Fruit fly (Drosophila melanogaster) whole organism, embryonic: Measurements from ENCODE around the gene CG10333.
A peak's percentile ranks its signal among the peaks of the same experiment; 100 is the strongest.

Experiments used
- Adf1 ChIP-seq: fragments of 200-800 bp; sonication (Bioruptor generic); IDR thresholded peaks from 2 replicates; pipeline ENCODE4 v1.3.6; 2022; ENCODE audit warnings: missing biosample characterization, missing genetic modification characterization
- B-H1 ChIP-seq: fragments of 200-800 bp; sonication (Bioruptor generic); IDR thresholded peaks from 3 replicates; pipeline ENCODE4 v1.3.6; 2022; ENCODE audit warnings: missing biosample characterization, missing genetic modification characterization
- CG10321 ChIP-seq: fragments of 200-800 bp; sonication (Bioruptor generic); IDR thresholded peaks from 2 replicates; pipeline ENCODE4 v1.3.6; 2022; ENCODE audit warnings: missing biosample characterization, missing genetic modification characterization
- CG12236 ChIP-seq: fragments of 200-800 bp; sonication (Bioruptor generic); optimal IDR thresholded peaks from 2 replicates; lab custom pipeline; 2016; ENCODE audit warnings: missing biosample characterization, missing genetic modification characterization
- CG12769 ChIP-seq: fragments of 200-800 bp; sonication (Bioruptor generic); optimal IDR thresholded peaks from 2 replicates; lab custom pipeline; 2019; ENCODE audit warnings: missing biosample characterization, mild to moderate bottlenecking, missing genetic modification characterization, moderate library complexity
- CG13287 ChIP-seq: fragments of 200-800 bp; sonication (Bioruptor generic); IDR thresholded peaks from 2 replicates; pipeline ENCODE4 v1.3.6; 2022; ENCODE audit warnings: missing biosample characterization, missing genetic modification characterization; ENCODE audit not compliant: partially characterized antibody
- CG14965 ChIP-seq: fragments of 200-800 bp; sonication (Bioruptor generic); optimal IDR thresholded peaks from 2 replicates; lab custom pipeline; 2016; ENCODE audit warnings: missing biosample characterization, missing genetic modification characterization, borderline replicate concordance
- CG16779 ChIP-seq: fragments of 200-800 bp; sonication (Bioruptor generic); IDR thresholded peaks from 2 replicates; pipeline ENCODE4 v1.3.6; 2022; ENCODE audit warnings: missing biosample characterization, missing genetic modification characterization
- CG17829 ChIP-seq: fragments of 200-800 bp; optimal IDR thresholded peaks from 2 replicates; lab custom pipeline; 2019; ENCODE audit warnings: missing biosample characterization, mild to moderate bottlenecking, missing genetic modification characterization, moderate library complexity
- CG30020 ChIP-seq: fragments of 200-800 bp; optimal IDR thresholded peaks from 2 replicates; lab custom pipeline; 2019; ENCODE audit warnings: missing biosample characterization, mild to moderate bottlenecking, missing genetic modification characterization, moderate library complexity
- CG32532 ChIP-seq: fragments of 200-800 bp; sonication (Bioruptor generic); IDR thresholded peaks from 2 replicates; pipeline ENCODE4 v1.3.6; 2022; ENCODE audit warnings: missing biosample characterization, missing genetic modification characterization
- CG3995 ChIP-seq: fragments of 200-800 bp; sonication (Bioruptor generic); optimal IDR thresholded peaks from 3 replicates; lab custom pipeline; 2016; ENCODE audit warnings: missing biosample characterization, missing genetic modification characterization
- CG4404 ChIP-seq: fragments of 200-800 bp; sonication (Bioruptor generic); IDR thresholded peaks from 2 replicates; pipeline ENCODE4 v1.3.6; 2022; ENCODE audit warnings: missing biosample characterization, missing genetic modification characterization
- CG6175 ChIP-seq: fragments of 200-800 bp; sonication (Bioruptor generic); IDR thresholded peaks from 3 replicates; pipeline ENCODE4 v1.3.6; 2022; ENCODE audit warnings: missing biosample characterization, missing genetic modification characterization
- CG6765 ChIP-seq: fragments of 200-800 bp; sonication (Bioruptor generic); optimal IDR thresholded peaks from 3 replicates; lab custom pipeline; 2017; ENCODE audit warnings: missing biosample characterization, mild to moderate bottlenecking, missing genetic modification characterization
- CG9727 ChIP-seq: fragments of 200-800 bp; sonication (Bioruptor generic); optimal IDR thresholded peaks from 3 replicates; lab custom pipeline; 2017; ENCODE audit warnings: missing biosample characterization, mild to moderate bottlenecking, missing genetic modification characterization
- D19A ChIP-seq: fragments of 200-800 bp; optimal IDR thresholded peaks from 3 replicates; lab custom pipeline; 2019; ENCODE audit warnings: missing biosample characterization, mild to moderate bottlenecking, missing genetic modification characterization, moderate library complexity
- E2f2 ChIP-seq: fragments of 200-800 bp; sonication (Bioruptor generic); IDR thresholded peaks from 2 replicates; pipeline ENCODE4 v1.3.6; 2022; ENCODE audit warnings: missing biosample characterization, missing genetic modification characterization
- Elba2 ChIP-seq: fragments of 200-800 bp; sonication (Bioruptor generic); optimal IDR thresholded peaks from 3 replicates; lab custom pipeline; 2016; ENCODE audit warnings: missing biosample characterization, missing genetic modification characterization
- GATAe ChIP-seq: fragments of 200-800 bp; sonication (Bioruptor generic); conservative IDR thresholded peaks from 2 replicates; pipeline ENCODE4 v1.3.6; 2022; ENCODE audit warnings: missing biosample characterization, missing genetic modification characterization
- Gsc ChIP-seq: fragments of 200-800 bp; sonication (Bioruptor generic); IDR thresholded peaks from 2 replicates; pipeline ENCODE4 v1.3.6; 2022; ENCODE audit warnings: missing biosample characterization, missing genetic modification characterization
- HLH4C ChIP-seq: fragments of 200-800 bp; sonication (Bioruptor generic); IDR thresholded peaks from 3 replicates; pipeline ENCODE4 v1.3.6; 2022; ENCODE audit warnings: missing biosample characterization, missing genetic modification characterization; ENCODE audit not compliant: partially characterized antibody
- HmgZ ChIP-seq: fragments of 200-800 bp; sonication (Bioruptor generic); optimal IDR thresholded peaks from 2 replicates; lab custom pipeline; 2018; ENCODE audit warnings: missing biosample characterization, mild to moderate bottlenecking, missing genetic modification characterization
- Hr39 ChIP-seq: fragments of >200 bp; optimal IDR thresholded peaks from 2 replicates; lab custom pipeline; 2017
- Mad ChIP-seq: fragments of 200-800 bp; sonication (Bioruptor generic); optimal IDR thresholded peaks from 2 replicates; lab custom pipeline; 2016; ENCODE audit warnings: missing biosample characterization, missing genetic modification characterization
- Nf-YC ChIP-seq: fragments of 200-800 bp; optimal IDR thresholded peaks from 3 replicates; lab custom pipeline; 2019; ENCODE audit warnings: missing biosample characterization, mild to moderate bottlenecking, missing genetic modification characterization, moderate library complexity
- Oaz ChIP-seq: fragments of 200-800 bp; sonication (Bioruptor generic); IDR thresholded peaks from 2 replicates; pipeline ENCODE4 v1.3.6; 2022; ENCODE audit warnings: missing biosample characterization, missing genetic modification characterization
- Sox102F ChIP-seq: fragments of 200-800 bp; sonication (Bioruptor generic); optimal IDR thresholded peaks from 2 replicates; lab custom pipeline; 2018; ENCODE audit warnings: missing biosample characterization, mild to moderate bottlenecking, missing genetic modification characterization, moderate library complexity
- Ssrp ChIP-seq: fragments of 200-800 bp; sonication (Bioruptor generic); optimal IDR thresholded peaks from 2 replicates; lab custom pipeline; 2018; ENCODE audit warnings: missing biosample characterization, mild to moderate bottlenecking, missing genetic modification characterization, moderate library complexity
- aop ChIP-seq: fragments of 200-800 bp; sonication (Bioruptor generic); IDR thresholded peaks from 2 replicates; pipeline ENCODE4 v1.3.6; 2022; ENCODE audit warnings: missing biosample characterization, missing genetic modification characterization
- br ChIP-seq: fragments of >200 bp; optimal IDR thresholded peaks from 2 replicates; lab custom pipeline; 2017
- chif ChIP-seq, 2 experiments: fragments of 200-800 bp; sonication (Bioruptor generic); optimal IDR thresholded peaks; 3 replicates each; lab custom pipeline; 2016; ENCODE audit warnings: missing biosample characterization in 2 of 2, missing genetic modification characterization in 2 of 2
- crc ChIP-seq: fragments of 200-800 bp; sonication (Bioruptor generic); optimal IDR thresholded peaks from 2 replicates; lab custom pipeline; 2016; ENCODE audit warnings: missing biosample characterization, missing genetic modification characterization
- crol ChIP-seq: fragments of 200-800 bp; sonication (Bioruptor generic); IDR thresholded peaks from 2 replicates; pipeline ENCODE4 v1.3.6; 2022; ENCODE audit warnings: missing biosample characterization, missing genetic modification characterization
- dm ChIP-seq: fragments of 200-800 bp; sonication (Bioruptor generic); optimal IDR thresholded peaks from 3 replicates; lab custom pipeline; 2016; ENCODE audit warnings: missing biosample characterization, missing genetic modification characterization
- en ChIP-seq: fragments of 200-800 bp; sonication (Bioruptor generic); optimal IDR thresholded peaks from 2 replicates; lab custom pipeline; 2016; ENCODE audit warnings: missing biosample characterization, missing genetic modification characterization
- gcm2 ChIP-seq: fragments of 200-800 bp; sonication (Bioruptor generic); optimal IDR thresholded peaks from 2 replicates; lab custom pipeline; 2016; ENCODE audit warnings: missing biosample characterization, missing genetic modification characterization
- gsb ChIP-seq: fragments of 200-800 bp; sonication (Bioruptor generic); IDR thresholded peaks from 2 replicates; pipeline ENCODE4 v1.3.6; 2022; ENCODE audit warnings: missing biosample characterization, missing genetic modification characterization
- h ChIP-seq: fragments of >200 bp; optimal IDR thresholded peaks from 2 replicates; lab custom pipeline; 2017
- jumu ChIP-seq: fragments of 200-800 bp; sonication (Bioruptor generic); optimal IDR thresholded peaks from 3 replicates; lab custom pipeline; 2016; ENCODE audit warnings: missing biosample characterization, missing genetic modification characterization
- lilli ChIP-seq: fragments of 200-800 bp; sonication (Bioruptor generic); optimal IDR thresholded peaks from 3 replicates; lab custom pipeline; 2016; ENCODE audit warnings: missing biosample characterization, missing genetic modification characterization
- sens-2 ChIP-seq: fragments of 200-800 bp; sonication (Bioruptor generic); IDR thresholded peaks from 2 replicates; pipeline ENCODE4 v1.3.6; 2022; ENCODE audit warnings: missing biosample characterization, missing genetic modification characterization
- sna ChIP-seq: fragments of 200-800 bp; sonication (Bioruptor generic); IDR thresholded peaks from 2 replicates; pipeline ENCODE4 v1.3.6; 2022; ENCODE audit warnings: missing biosample characterization, missing genetic modification characterization; ENCODE audit not compliant: partially characterized antibody
- sqz ChIP-seq: fragments of 200-800 bp; sonication (Bioruptor generic); optimal IDR thresholded peaks from 3 replicates; lab custom pipeline; 2018; ENCODE audit warnings: missing biosample characterization, mild to moderate bottlenecking, missing genetic modification characterization
- tin ChIP-seq: fragments of 200-800 bp; sonication (Bioruptor generic); optimal IDR thresholded peaks from 3 replicates; lab custom pipeline; 2016; ENCODE audit warnings: missing biosample characterization, missing genetic modification characterization
- tio ChIP-seq: fragments of 200-800 bp; sonication (Bioruptor generic); optimal IDR thresholded peaks from 2 replicates; lab custom pipeline; 2017; ENCODE audit warnings: missing biosample characterization, missing genetic modification characterization, inconsistent platforms
- tna ChIP-seq: fragments of 200-800 bp; sonication (Bioruptor generic); IDR thresholded peaks from 2 replicates; pipeline ENCODE4 v1.3.6; 2022; ENCODE audit warnings: missing biosample characterization, missing genetic modification characterization; ENCODE audit not compliant: partially characterized antibody
- trem ChIP-seq: fragments of 200-800 bp; optimal IDR thresholded peaks from 3 replicates; lab custom pipeline; 2019; ENCODE audit warnings: missing biosample characterization, mild to moderate bottlenecking, missing genetic modification characterization, moderate library complexity
- trh ChIP-seq: fragments of 200-800 bp; sonication (Bioruptor generic); optimal IDR thresholded peaks from 2 replicates; lab custom pipeline; 2016; ENCODE audit warnings: missing biosample characterization, missing genetic modification characterization
- wdn ChIP-seq: fragments of 200-800 bp; sonication (Bioruptor generic); IDR thresholded peaks from 2 replicates; pipeline ENCODE4 v1.3.6; 2022; ENCODE audit warnings: missing biosample characterization, missing genetic modification characterization
- zen ChIP-seq: fragments of 200-800 bp; sonication (Bioruptor generic); optimal IDR thresholded peaks from 3 replicates; lab custom pipeline; 2018; ENCODE audit warnings: missing biosample characterization, mild to moderate bottlenecking, missing genetic modification characterization, moderate library complexity
- zfh1 ChIP-seq: fragments of 200-800 bp; sonication (Bioruptor generic); IDR thresholded peaks from 3 replicates; pipeline ENCODE4 v1.3.6; 2022; ENCODE audit warnings: missing biosample characterization, missing genetic modification characterization

Gene CG10333

DNA sequence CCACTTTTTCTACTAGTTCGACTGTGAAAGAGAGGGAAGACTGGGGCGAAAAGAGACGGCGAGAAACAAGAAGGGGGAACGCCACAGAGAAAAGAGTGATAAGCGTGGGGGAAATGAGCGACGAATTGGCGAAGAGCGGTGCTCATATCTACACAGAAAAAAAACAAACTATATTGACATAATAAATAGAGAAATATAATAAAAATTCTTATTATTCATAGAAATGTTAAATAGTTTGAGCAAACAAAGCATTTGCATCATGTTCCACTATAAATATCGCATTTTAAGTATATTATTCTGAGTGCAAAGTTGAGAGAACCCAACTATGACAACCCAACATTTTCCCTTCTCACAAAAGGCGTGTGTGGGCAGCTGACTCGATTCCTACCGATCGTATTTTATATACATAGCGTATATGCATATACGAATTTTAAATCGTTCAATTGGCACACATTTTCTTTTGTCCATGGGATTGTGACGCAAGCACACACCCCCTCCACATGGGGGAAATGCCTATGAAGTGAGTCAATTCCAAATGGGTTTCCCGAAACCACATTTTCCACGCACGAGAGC is 48.6 kb upstream of the CG10333 start (continued):
- no peak for TF ChIP-seq tna (GFP tag; lab: Robert Waterston, UW)
- no peak for TF ChIP-seq Hr39 (lab: Kevin White, UChicago)
- no peak for TF ChIP-seq CG14965 (GFP tag; lab: Kevin White, UChicago)
- peak; percentile 49 for TF ChIP-seq Adf1 (GFP tag; lab: Robert Waterston, UW)
- peak; percentile 62 for TF ChIP-seq lilli
- peak; percentile 87 for TF ChIP-seq Sox102F (GFP tag; lab: Kevin White, UChicago)
- TF ChIP-seq crc (GFP tag; lab: Kevin White, UChicago), result peak; percentile 7
- TF ChIP-seq Mad (GFP tag; lab: Kevin White, UChicago), result peak; percentile 39
- TF ChIP-seq trh (GFP tag; lab: Kevin White, UChicago), result no peak
- TF ChIP-seq h (lab: Kevin White, UChicago), result no peak
- peak; percentile 48 for TF ChIP-seq Nf-YC
- peak; percentile 61; the same call in 1 of the 2 replicates for TF ChIP-seq CG10321
- no peak for TF ChIP-seq CG6175
- TF ChIP-seq tio (GFP tag; lab: Kevin White, UChicago), result peak; percentile 57
- peak; percentile 31 for TF ChIP-seq sqz (GFP tag; lab: Kevin White, UChicago)
- peak; percentile 69 for TF ChIP-seq GATAe
- TF ChIP-seq Gsc (GFP tag; lab: Robert Waterston, UW), result no peak
- peak; percentile 57 for TF ChIP-seq CG6765 (GFP tag; lab: Kevin White, UChicago)
- no peak for TF ChIP-seq sna (GFP tag; lab: Robert Waterston, UW)
- TF ChIP-seq en, result no peak
- no peak for TF ChIP-seq jumu (GFP tag; lab: Kevin White, UChicago)
- no peak for TF ChIP-seq chif (GFP tag; optimal IDR thresholded peaks at IDR 0.05; lab: Kevin White, UChicago)
- TF ChIP-seq Oaz (GFP tag; lab: Robert Waterston, UW), result peak; percentile 76
- peak; percentile 75 for TF ChIP-seq CG9727 (GFP tag; lab: Kevin White, UChicago)
- TF ChIP-seq trem (tag; lab: Kevin White, UChicago), result peak; percentile 35
- peak; percentile 56 for TF ChIP-seq wdn (GFP tag; lab: Robert Waterston, UW)
- peak; percentile 71 for TF ChIP-seq crol (GFP tag; lab: Robert Waterston, UW)
- TF ChIP-seq Ssrp (tag; lab: Kevin White, UChicago), result peak; percentile 57
- no peak for TF ChIP-seq br (lab: Kevin White, UChicago)
- TF ChIP-seq dm (GFP tag; lab: Kevin White, UChicago), result no peak
- peak; percentile 62 for TF ChIP-seq tin (GFP tag; lab: Kevin White, UChicago)
- TF ChIP-seq CG30020 (tag; lab: Kevin White, UChicago), result no peak
- TF ChIP-seq zen (tag; lab: Kevin White, UChicago), result no peak
- peak; percentile 64; the same call in 2 of the 3 replicates for TF ChIP-seq B-H1 (GFP tag; lab: Robert Waterston, UW)
- no peak for TF ChIP-seq Elba2
- TF ChIP-seq HmgZ (tag; lab: Kevin White, UChicago), result peak; percentile 42
- peak; percentile 67 for TF ChIP-seq D19A (tag; lab: Kevin White, UChicago)
- peak; percentile 59; the same call in 1 of the 2 replicates for TF ChIP-seq sens-2
- no peak for TF ChIP-seq gcm2 (GFP tag; lab: Kevin White, UChicago)
- peak; percentile 64 for TF ChIP-seq CG12769
- TF ChIP-seq CG17829, result peak; percentile 68
- no peak for TF ChIP-seq CG12236
- no peak for TF ChIP-seq HLH4C
- TF ChIP-seq E2f2 (GFP tag; lab: Robert Waterston, UW), result peak; percentile 69
- peak; percentile 65; the same call in 1 of the 3 replicates for TF ChIP-seq zfh1 (GFP tag; lab: Robert Waterston, UW)
- TF ChIP-seq CG3995 (GFP tag; lab: Kevin White, UChicago), result no peak
- no peak for TF ChIP-seq CG13287
- peak; percentile 86 for TF ChIP-seq CG32532 (GFP tag; lab: Robert Waterston, UW)
- TF ChIP-seq aop (GFP tag; lab: Robert Waterston, UW), result no peak
- no peak for TF ChIP-seq CG4404 (GFP tag; lab: Robert Waterston, UW)
- TF ChIP-seq CG16779, result no peak
- TF ChIP-seq gsb (GFP tag; lab: Robert Waterston, UW), result peak; percentile 52; the same call in 1 of the 2 replicates
